Worm (Caenorhabditis elegans) whole organism, L4 larva: ENCODE data around the gene evl-18.
A peak's percentile ranks its signal among the peaks of the same experiment; 100 is the strongest.
"Not testable (repeated sequence)": the region's sequence is repeated elsewhere in the genome, so short reads cannot be mapped to it uniquely, and the experiment has no call there.

Source experiments
- T26A8.4 ChIP-seq: fragments of 200-800 bp; sonication (Bioruptor generic); IDR thresholded peaks from 2 replicates; pipeline ENCODE4 v1.3.6; 2022; ENCODE audit warnings: missing genetic modification characterization, missing compliant biosample characterization
- Y48G9A.11 ChIP-seq: fragments of 200-800 bp; sonication (Bioruptor generic); IDR thresholded peaks from 2 replicates; pipeline ENCODE4 v1.3.6; 2022; ENCODE audit warnings: missing genetic modification reagents, missing genetic modification characterization, missing compliant biosample characterization
- Y75B8A.6 ChIP-seq: fragments of 200-800 bp; sonication (Bioruptor generic); IDR thresholded peaks from 2 replicates; pipeline ENCODE4 v1.3.6; 2022; ENCODE audit warnings: missing genetic modification reagents, missing genetic modification characterization, missing compliant biosample characterization
- aha-1 ChIP-seq: fragments of 150-350 bp; peaks from one replicate; lab custom pipeline; 2014; ENCODE audit warnings: missing biosample characterization, missing genetic modification characterization
- aly-2 ChIP-seq: sonication (generic microtip); optimal IDR thresholded peaks from 2 replicates; lab custom pipeline; 2018; ENCODE audit warnings: missing biosample characterization, missing genetic modification characterization
- arid-1 ChIP-seq: fragments of 200-800 bp; sonication (Bioruptor generic); conservative IDR thresholded peaks from 2 replicates; pipeline ENCODE4 v1.3.6; 2022; ENCODE audit warnings: missing genetic modification reagents, missing genetic modification characterization, missing compliant biosample characterization
- ceh-44 ChIP-seq: fragments of 200-800 bp; sonication (Bioruptor generic); IDR thresholded peaks from 2 replicates; pipeline ENCODE4 v1.3.6; 2022; ENCODE audit warnings: missing genetic modification reagents, missing genetic modification characterization, missing compliant biosample characterization
- ctbp-1 ChIP-seq: fragments of 200-800 bp; sonication (Bioruptor generic); IDR thresholded peaks from 2 replicates; pipeline ENCODE4 v1.3.6; 2022; ENCODE audit warnings: missing genetic modification reagents, missing genetic modification characterization, missing compliant biosample characterization
- dmd-6 ChIP-seq: fragments of 200-800 bp; sonication (Bioruptor generic); IDR thresholded peaks from 2 replicates; pipeline ENCODE4 v1.3.6; 2022; ENCODE audit warnings: missing genetic modification reagents, missing genetic modification characterization, missing compliant biosample characterization
- dmd-9 ChIP-seq: fragments of 200-800 bp; sonication (Bioruptor generic); IDR thresholded peaks from 2 replicates; pipeline ENCODE4 v1.3.6; 2022; ENCODE audit warnings: missing genetic modification reagents, missing genetic modification characterization, missing compliant biosample characterization
- duxl-1 ChIP-seq: sonication (generic microtip); optimal IDR thresholded peaks from 2 replicates; lab custom pipeline; 2016; ENCODE audit warnings: mild to moderate bottlenecking, missing genetic modification characterization, moderate library complexity, missing compliant biosample characterization; ENCODE audit not compliant: poor library complexity
- hlh-11 ChIP-seq: fragments of 200-800 bp; sonication (Bioruptor generic); optimal IDR thresholded peaks from 2 replicates; lab custom pipeline; 2018; ENCODE audit warnings: mild to moderate bottlenecking, missing genetic modification characterization, missing compliant biosample characterization
- hmg-1.1 ChIP-seq: fragments of 200-800 bp; sonication (Bioruptor generic); IDR thresholded peaks from 2 replicates; pipeline ENCODE4 v1.3.6; 2022; ENCODE audit warnings: missing genetic modification reagents, missing genetic modification characterization, missing compliant biosample characterization
- lin-1 ChIP-seq: fragments of 200-800 bp; sonication (Bioruptor generic); IDR thresholded peaks from 2 replicates; pipeline ENCODE4 v1.3.6; 2022; ENCODE audit warnings: missing genetic modification reagents, missing genetic modification characterization, missing compliant biosample characterization
- lin-29 ChIP-seq: fragments of 200-800 bp; sonication (Bioruptor generic); IDR thresholded peaks from 2 replicates; pipeline ENCODE4 v1.3.6; 2022; ENCODE audit warnings: missing genetic modification reagents, missing genetic modification characterization, missing compliant biosample characterization
- lin-38 ChIP-seq: fragments of 200-800 bp; sonication (Bioruptor generic); IDR thresholded peaks from 2 replicates; pipeline ENCODE4 v1.3.6; 2022; ENCODE audit warnings: missing genetic modification reagents, missing genetic modification characterization, missing compliant biosample characterization
- mdt-29 ChIP-seq: fragments of 200-800 bp; sonication (Bioruptor generic); IDR thresholded peaks from 2 replicates; pipeline ENCODE4 v1.3.6; 2022; ENCODE audit warnings: missing genetic modification reagents, missing genetic modification characterization, missing compliant biosample characterization
- mxl-2 ChIP-seq: fragments of 200-800 bp; sonication (Bioruptor generic); conservative IDR thresholded peaks from 2 replicates; pipeline ENCODE4 v1.3.6; 2022; ENCODE audit warnings: missing genetic modification reagents, missing genetic modification characterization, missing compliant biosample characterization
- nhr-28 ChIP-seq: fragments of 150-350 bp; optimal IDR thresholded peaks from 2 replicates; lab custom pipeline; 2014; ENCODE audit warnings: missing biosample characterization, missing genetic modification characterization
- nhr-42 ChIP-seq: fragments of 200-800 bp; sonication (Bioruptor generic); IDR thresholded peaks from 2 replicates; pipeline ENCODE4 v1.3.6; 2022; ENCODE audit warnings: missing genetic modification characterization, missing compliant biosample characterization
- pha-4 ChIP-seq, 2 experiments: fragments of 150-350 bp in 1 of 2; fragments of 200-800 bp in 1 of 2; sonication (Bioruptor generic) in 1 of 2; IDR thresholded peaks in 1 of 2; optimal IDR thresholded peaks in 1 of 2; 2 replicates each; pipeline versions ENCODE4 v1.3.6 to Lab custom; 2014 to 2022; ENCODE audit warnings: missing genetic modification characterization in 2 of 2, missing genetic modification reagents in 2 of 2, missing biosample characterization in 1 of 2, missing compliant biosample characterization in 1 of 2
- php-3 ChIP-seq: fragments of 200-800 bp; sonication (Bioruptor generic); IDR thresholded peaks from 2 replicates; pipeline ENCODE4 v1.3.6; 2022; ENCODE audit warnings: missing genetic modification reagents, missing genetic modification characterization, missing compliant biosample characterization
- rbr-2 ChIP-seq: sonication (generic microtip); optimal IDR thresholded peaks from 2 replicates; lab custom pipeline; 2016; ENCODE audit warnings: missing genotype, missing genetic modification characterization, missing compliant biosample characterization
- set-16 ChIP-seq: fragments of 200-800 bp; sonication (Bioruptor generic); IDR thresholded peaks from 2 replicates; pipeline ENCODE4 v1.3.6; 2022; ENCODE audit warnings: missing genetic modification reagents, missing genetic modification characterization, missing compliant biosample characterization
- skn-1 ChIP-seq: fragments of 150-350 bp; optimal IDR thresholded peaks from 2 replicates; lab custom pipeline; 2014; ENCODE audit warnings: missing biosample characterization, missing genetic modification characterization
- snpc-1.2 ChIP-seq: fragments of 200-800 bp; sonication (Bioruptor generic); IDR thresholded peaks from 2 replicates; pipeline ENCODE4 v1.3.6; 2022; ENCODE audit warnings: missing genetic modification reagents, missing genetic modification characterization, missing compliant biosample characterization
- tra-1 ChIP-seq: fragments of 200-800 bp; sonication (Bioruptor generic); IDR thresholded peaks from 2 replicates; pipeline ENCODE4 v1.3.6; 2022; ENCODE audit warnings: missing genetic modification reagents, missing genetic modification characterization, missing compliant biosample characterization
- zfp-3 ChIP-seq: fragments of 200-800 bp; sonication (Bioruptor generic); conservative IDR thresholded peaks from 2 replicates; pipeline ENCODE4 v1.3.6; 2022; ENCODE audit warnings: missing genetic modification reagents, missing genetic modification characterization, missing compliant biosample characterization

The evl-18 gene

DNA sequence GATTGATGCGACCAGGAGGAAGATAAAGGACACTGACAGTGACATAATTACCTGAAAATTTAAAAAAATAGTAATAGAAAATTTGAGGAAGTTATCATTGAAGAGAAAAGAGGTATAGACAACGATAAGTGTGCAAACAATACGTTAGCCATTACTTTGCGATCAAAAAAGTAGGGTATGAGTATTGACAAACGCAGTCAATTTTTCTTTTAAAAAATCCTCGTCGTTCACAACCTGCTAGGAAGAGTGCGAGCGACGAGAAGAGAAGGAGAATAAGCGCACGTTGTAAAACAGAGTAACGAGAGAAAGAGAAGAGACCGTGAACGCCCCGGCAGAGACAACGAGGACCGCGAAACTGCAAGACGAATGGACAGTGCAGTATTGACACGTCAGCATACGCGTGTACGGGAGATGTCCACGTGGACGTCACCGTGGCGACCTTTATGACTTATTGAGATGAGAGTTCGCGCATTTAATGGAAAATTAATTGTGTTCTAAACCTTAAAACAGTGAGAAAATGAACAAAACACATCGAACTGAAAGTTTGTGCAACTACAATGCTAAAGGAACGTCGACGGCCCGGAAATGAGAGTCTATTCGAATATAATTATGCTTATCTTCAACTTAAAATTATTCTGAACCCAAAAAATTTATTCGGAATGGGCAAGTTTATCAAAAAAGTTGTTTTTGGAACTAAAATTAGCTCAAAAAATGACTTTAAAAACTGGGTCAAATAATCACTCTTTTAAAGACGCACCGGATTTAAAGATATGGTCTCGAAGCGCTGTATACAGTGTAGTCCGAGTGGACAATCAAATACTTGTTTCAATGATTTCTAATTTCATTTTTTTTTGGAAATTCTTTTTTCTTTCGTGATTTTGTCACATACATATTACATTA, 33.2 kb downstream of the evl-18 start, which contains the start of the genes pdi-1 and C14B1.2 (continued):
- TF ChIP-seq hlh-11 (peak; percentile 82), tra-1 (GFP tag; lab: Robert Waterston, UW) (0 out of 2 replicates have a peak, but pooled peaks have one; percentile 51), nhr-28 (tag; lab: Kevin White, UChicago) (peak; percentile 55), arid-1 (GFP tag; lab: Robert Waterston, UW) (peak; percentile 51; the same call in 1 of the 2 replicates)

DNA sequence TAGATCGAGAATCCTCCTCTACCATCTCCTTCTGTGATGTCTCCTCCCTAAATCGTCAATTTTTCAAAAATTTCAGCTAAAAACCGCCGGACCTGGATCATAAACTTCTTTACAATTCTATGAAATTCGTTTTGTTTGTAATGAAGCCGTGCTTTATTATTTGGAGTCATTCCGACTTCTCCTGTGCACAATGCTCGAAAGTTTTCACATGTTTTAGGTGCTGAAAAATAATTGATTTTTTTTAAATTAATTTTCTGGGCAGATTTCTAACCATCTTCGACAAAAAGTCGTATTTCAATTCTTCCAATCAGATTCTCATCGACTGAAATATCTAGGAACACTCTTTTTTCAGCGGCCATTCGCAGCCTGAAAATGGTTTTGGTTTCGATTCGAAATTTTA, 35.6 kb downstream of the evl-18 start, which contains the start of gene cyn-9:
Gene cyn-9, minus strand, starts transcription at position 366 of the 400 bp plus-strand sequence.
- TF ChIP-seq lin-38 (GFP tag; lab: Robert Waterston, UW), result peak; percentile 46
- TF ChIP-seq skn-1 (tag; lab: Kevin White, UChicago), result no peak
- TF ChIP-seq duxl-1, result peak; percentile 70
- 0 out of 2 replicates have a peak, but pooled peaks have one; percentile 10 for TF ChIP-seq arid-1 (GFP tag; lab: Robert Waterston, UW)
- TF ChIP-seq T26A8.4 (GFP tag; lab: Robert Waterston, UW), result peak; percentile 66
- 0 out of 2 replicates have a peak, but pooled peaks have one; percentile 22 for TF ChIP-seq Y75B8A.6 (GFP tag; lab: Robert Waterston, UW)
- TF ChIP-seq rbr-2 (tag; lab: Kevin White, UChicago), result no peak

DNA sequence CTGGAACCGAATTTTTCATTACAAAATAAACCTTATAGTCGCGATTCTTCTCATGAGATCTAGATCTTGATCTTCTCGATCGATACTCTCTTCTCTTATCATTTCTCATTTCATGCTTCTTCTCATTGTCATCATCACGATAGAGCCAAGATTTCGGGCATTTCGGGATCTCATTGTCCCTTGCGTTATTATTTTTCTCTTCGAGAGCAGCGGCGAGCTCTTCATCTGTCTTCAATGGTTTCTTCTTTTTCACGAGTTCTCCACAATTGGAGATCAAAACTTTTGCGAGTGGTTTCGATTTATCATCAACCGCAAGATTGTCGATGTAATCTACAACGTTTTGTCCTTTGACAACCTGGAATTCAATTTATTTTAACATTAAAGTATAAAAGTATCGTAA, 36.5 kb downstream of the evl-18 start:
- TF ChIP-seq aly-2 (tag; lab: Kevin White, UChicago) (no peak), aha-1 (peak; percentile 97)

DNA sequence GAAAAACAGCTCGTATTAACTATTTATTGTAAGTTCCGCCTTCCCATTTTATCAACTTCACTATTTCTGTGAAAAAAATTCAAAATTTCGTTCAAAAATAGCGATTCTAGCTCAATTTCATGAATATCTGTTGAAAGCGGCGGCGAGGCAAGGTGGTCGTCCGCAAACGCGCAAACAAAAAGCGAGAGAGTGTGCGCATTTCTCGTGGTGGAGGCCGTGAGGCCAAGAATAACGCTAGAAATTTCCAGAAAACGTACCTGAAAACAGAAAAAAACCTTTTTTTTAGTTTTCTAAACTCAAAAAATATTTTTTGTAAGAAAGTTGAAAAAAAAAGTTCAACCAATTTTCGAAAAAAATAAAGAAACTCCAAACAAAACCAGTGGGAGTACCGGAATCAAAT, 37.7 kb downstream of the evl-18 start:
- TF ChIP-seq hmg-1.1 (GFP tag; lab: Robert Waterston, UW), result peak; percentile 47
- peak; percentile 65 for TF ChIP-seq lin-38 (GFP tag; lab: Robert Waterston, UW)

DNA sequence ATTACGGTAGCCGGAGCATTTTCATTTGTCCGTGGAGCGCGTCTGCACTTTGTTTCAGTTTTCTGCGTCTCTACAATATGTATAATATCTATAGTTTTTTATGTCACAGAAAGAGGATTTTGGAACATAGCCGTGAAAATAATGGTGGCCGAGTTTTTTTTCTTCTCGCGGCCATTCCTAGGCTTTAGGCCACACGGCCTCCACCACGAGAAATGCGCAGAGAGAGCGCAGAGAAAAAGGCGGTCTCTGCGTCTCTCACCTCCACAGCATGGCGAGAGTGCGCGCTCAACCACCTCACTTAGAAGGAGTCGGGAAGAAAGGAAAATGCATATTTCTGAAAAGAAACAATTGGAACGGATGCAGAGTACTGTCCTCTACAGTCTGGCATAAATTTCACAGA, 39.4 kb downstream of the evl-18 start:
- 0 out of 2 replicates have a peak, but pooled peaks have one; percentile 25 for TF ChIP-seq Y48G9A.11 (GFP tag; lab: Robert Waterston, UW)
- peak; percentile 23; the same call in 1 of the 2 replicates for TF ChIP-seq snpc-1.2
- TF ChIP-seq tra-1 (GFP tag; lab: Robert Waterston, UW), result peak; percentile 73
- TF ChIP-seq ceh-44 (GFP tag; lab: Robert Waterston, UW), result 0 out of 2 replicates have a peak, but pooled peaks have one; percentile 17
- TF ChIP-seq lin-38 (GFP tag; lab: Robert Waterston, UW), result peak; percentile 88
- peak; percentile 20 for TF ChIP-seq rbr-2 (tag; lab: Kevin White, UChicago)
- TF ChIP-seq nhr-42, result peak; percentile 70; the same call in 1 of the 2 replicates
- peak; percentile 44; the same call in 1 of the 2 replicates for TF ChIP-seq lin-1
- TF ChIP-seq dmd-9 (GFP tag; lab: Robert Waterston, UW), result 0 out of 2 replicates have a peak, but pooled peaks have one; percentile 65
- peak; percentile 71 for TF ChIP-seq set-16 (GFP tag; lab: Robert Waterston, UW)
- peak; percentile 64; the same call in 1 of the 2 replicates for TF ChIP-seq zfp-3 (GFP tag; lab: Robert Waterston, UW)
- TF ChIP-seq mxl-2 (GFP tag; lab: Robert Waterston, UW), result peak; percentile 65; the same call in 1 of the 2 replicates
- TF ChIP-seq mdt-29, result 0 out of 2 replicates have a peak, but pooled peaks have one; percentile 46
- 0 out of 2 replicates have a peak, but pooled peaks have one; percentile 39 for TF ChIP-seq pha-4 (GFP tag; IDR thresholded peaks at IDR 0.05; lab: Robert Waterston, UW)
- not testable (repeated sequence) for TF ChIP-seq pha-4 (tag; optimal IDR thresholded peaks at IDR 0.05; lab: Kevin White, UChicago)
- TF ChIP-seq dmd-6 (GFP tag; lab: Robert Waterston, UW), result peak; percentile 62
- peak; percentile 69; the same call in 1 of the 2 replicates for TF ChIP-seq lin-29 (GFP tag; lab: Robert Waterston, UW)
- TF ChIP-seq ctbp-1 (GFP tag; lab: Robert Waterston, UW), result peak; percentile 66; the same call in 1 of the 2 replicates
- TF ChIP-seq php-3 (GFP tag; lab: Robert Waterston, UW), result 0 out of 2 replicates have a peak, but pooled peaks have one; percentile 63
- TF ChIP-seq hmg-1.1 (GFP tag; lab: Robert Waterston, UW), result peak; percentile 88
